Worm (Caenorhabditis elegans): ENCODE data around the gene nas-12.

DNA sequence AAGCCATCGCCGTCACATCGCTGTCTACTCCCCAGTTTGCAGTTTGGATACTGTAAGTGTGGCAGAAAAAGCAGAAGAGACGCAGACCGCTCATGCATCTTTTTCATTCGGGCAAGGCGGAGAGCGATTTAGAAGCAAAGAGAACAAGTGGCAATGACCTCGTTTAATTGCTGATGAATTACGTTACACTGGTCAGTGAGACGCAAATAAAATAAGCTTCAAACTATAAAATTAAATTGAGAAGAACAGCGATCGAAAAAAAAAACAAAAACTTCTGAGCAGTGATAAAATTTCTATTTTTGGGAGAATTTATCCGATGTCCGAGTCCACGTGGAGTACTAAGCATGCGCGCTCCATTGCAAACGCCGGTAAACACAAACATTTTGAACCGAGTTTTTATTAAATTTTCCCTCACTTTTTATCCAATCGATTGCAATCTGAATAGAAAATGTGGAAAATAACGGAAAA, 1.7 kb upstream of the nas-12 start, which contains the start of gene C24F3.2:
- TF ChIP-seq unc-86 (tag; optimal IDR thresholded peaks at IDR 0.05): no peak
- no peak for TF ChIP-seq ceh-9 (tag; optimal IDR thresholded peaks at IDR 0.05)
- TF ChIP-seq nfya-1 (tag; optimal IDR thresholded peaks at IDR 0.05): peak; percentile 17
- no peak for TF ChIP-seq F13H6.1 (tag; optimal IDR thresholded peaks at IDR 0.05)
- TF ChIP-seq pha-4 (tag; optimal IDR thresholded peaks at IDR 0.05): no peak
- TF ChIP-seq hlh-30 (tag; optimal IDR thresholded peaks at IDR 0.05; ENCODE audit: insufficient read depth): no peak
- TF ChIP-seq fkh-10 (GFP tag; optimal IDR thresholded peaks at IDR 0.05): no peak
- TF ChIP-seq nhr-11 (tag; optimal IDR thresholded peaks at IDR 0.05): no peak
- no peak for TF ChIP-seq K02D7.2 (tag; optimal IDR thresholded peaks at IDR 0.05)

All from whole organism, late embryonic.